Fruit fly (Drosophila melanogaster): ENCODE measurements around the gene CG6765.

The CG6765 gene

DNA sequence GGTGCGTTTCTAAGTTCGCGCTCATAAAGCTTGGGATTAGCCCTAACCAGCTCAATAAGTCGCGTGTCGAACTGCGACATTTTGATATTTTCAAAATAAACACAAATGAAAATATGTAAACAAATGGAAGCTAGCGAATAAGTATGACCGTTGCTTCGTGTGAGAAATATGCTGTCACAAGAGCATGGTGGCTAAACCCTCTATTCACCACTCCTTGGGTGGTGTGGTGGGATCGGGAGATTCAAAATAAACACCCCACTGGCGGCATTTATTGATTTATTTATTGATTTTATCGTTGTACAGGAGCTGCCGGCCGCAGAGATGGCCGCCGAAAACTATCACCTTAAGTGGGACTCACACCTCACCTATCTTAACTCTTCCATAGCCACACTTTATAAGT lies 2.2 kb downstream of the CG6765 start, which contains the start of gene CG6683 (continued):
- TF ChIP-seq ara (GFP tag; IDR thresholded peaks at IDR 0.05) (no peak), CoRest (tag; optimal IDR thresholded peaks at IDR 0.05) (no peak), CG14965 (GFP tag; optimal IDR thresholded peaks at IDR 0.05; ENCODE audit: borderline replicate concordance) (no peak), CG42726 (GFP tag; IDR thresholded peaks at IDR 0.05; ENCODE audit: partially characterized antibody) (no peak), CG9932 (GFP tag; IDR thresholded peaks at IDR 0.05) (no peak), gfzf (GFP tag; optimal IDR thresholded peaks at IDR 0.05) (peak; percentile 76), CG43689 (GFP tag; IDR thresholded peaks at IDR 0.05) (no peak), al (GFP tag; IDR thresholded peaks at IDR 0.05) (no peak), klu (GFP tag; IDR thresholded peaks at IDR 0.05) (no peak), usp (GFP tag; optimal IDR thresholded peaks at IDR 0.05) (no peak), D19B (GFP tag; optimal IDR thresholded peaks at IDR 0.05) (no peak), CG18599 (GFP tag; optimal IDR thresholded peaks at IDR 0.05) (no peak), Camta (GFP tag; optimal IDR thresholded peaks at IDR 0.05) (no peak), CG4854 (GFP tag; optimal IDR thresholded peaks at IDR 0.05) (no peak), CG9797 (GFP tag; optimal IDR thresholded peaks at IDR 0.05) (peak; percentile 66), Taf1 (GFP tag; IDR thresholded peaks at IDR 0.05) (no peak), CG13424 (tag; optimal IDR thresholded peaks at IDR 0.05) (no peak), cato (GFP tag; optimal IDR thresholded peaks at IDR 0.05; ENCODE audit: borderline replicate concordance) (no peak), grau (tag; optimal IDR thresholded peaks at IDR 0.05) (no peak), mirr (GFP tag; optimal IDR thresholded peaks at IDR 0.05) (no peak), CkIIα-i1 (GFP tag; IDR thresholded peaks at IDR 0.05) (no peak), ash1 (GFP tag; optimal IDR thresholded peaks at IDR 0.05) (no peak), MBD-R2 (GFP tag; IDR thresholded peaks at IDR 0.05) (peak; percentile 45; the same call in 1 of the 2 replicates), CG4328 (GFP tag; optimal IDR thresholded peaks at IDR 0.05) (no peak)

DNA sequence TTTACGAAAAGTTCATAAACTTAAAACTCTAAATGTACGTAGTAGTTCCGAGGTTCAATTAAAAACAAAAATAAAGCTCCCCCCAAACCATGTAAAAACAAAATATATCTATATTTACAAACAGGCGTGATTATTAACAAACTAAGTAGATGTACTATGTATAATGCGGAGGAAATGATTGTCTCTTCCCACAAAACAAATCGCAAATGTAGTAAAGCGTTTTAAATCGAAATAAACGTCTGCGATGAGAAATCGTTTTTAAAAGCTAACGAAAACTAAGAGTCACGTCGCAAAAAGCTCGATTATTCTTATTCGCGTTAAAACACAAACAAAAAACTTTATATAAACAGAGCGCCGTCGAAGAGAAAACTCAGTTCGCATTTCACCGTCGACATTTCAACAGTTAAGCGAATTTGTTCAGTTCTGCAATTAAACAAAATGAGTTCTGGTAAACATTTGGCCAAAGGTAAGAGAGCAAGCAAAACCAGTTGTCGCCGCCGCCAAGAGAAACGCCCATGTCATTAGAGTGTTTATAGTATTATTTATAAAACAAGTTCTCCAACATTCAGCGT lies 6.0 kb downstream of the CG6765 start, which contains the start of gene GstO3:
GstO3 (plus strand) TSS at position 370 of the 572 bp plus-strand sequence.
- TF ChIP-seq CG1603 (tag; optimal IDR thresholded peaks at IDR 0.05) (no peak), CG15479 (GFP tag; optimal IDR thresholded peaks at IDR 0.05) (no peak), CG3163 (GFP tag; optimal IDR thresholded peaks at IDR 0.05) (peak; percentile 93), B-H2 (GFP tag; optimal IDR thresholded peaks at IDR 0.05) (no peak), CG13287 (GFP tag; IDR thresholded peaks at IDR 0.05; ENCODE audit: partially characterized antibody) (peak; percentile 58), CG4424 (GFP tag; optimal IDR thresholded peaks at IDR 0.05) (no peak), CG7271 (tag; optimal IDR thresholded peaks at IDR 0.05) (no peak), CG15514 (GFP tag; optimal IDR thresholded peaks at IDR 0.05) (peak; percentile 52), lab (GFP tag; optimal IDR thresholded peaks at IDR 0.05) (peak; percentile 34), CG17328 (GFP tag; IDR thresholded peaks at IDR 0.05) (no peak), corto (GFP tag; optimal IDR thresholded peaks at IDR 0.05) (peak; percentile 32), bsh (GFP tag; optimal IDR thresholded peaks at IDR 0.05) (peak in 1 of 2 experiments; percentile 38), chinmo (GFP tag; IDR thresholded peaks at IDR 0.05; ENCODE audit: partially characterized antibody) (peak; percentile 71; the same call in 1 of the 4 replicates), Dref (GFP tag; IDR thresholded peaks at IDR 0.05) (no peak), kah (GFP tag; optimal IDR thresholded peaks at IDR 0.05) (no peak), CG3726 (GFP tag; IDR thresholded peaks at IDR 0.05) (no peak), Gug (GFP tag; IDR thresholded peaks at IDR 0.05) (no peak), CG6254 (GFP tag; optimal IDR thresholded peaks at IDR 0.05) (no peak), CG6689 (GFP tag; IDR thresholded peaks at IDR 0.05) (no peak), shn (GFP tag; optimal IDR thresholded peaks at IDR 0.05) (no peak), Fer2 (tag; optimal IDR thresholded peaks at IDR 0.05) (no peak), mld (GFP tag; IDR thresholded peaks at IDR 0.05; ENCODE audit: partially characterized antibody) (no peak), CG4282 (GFP tag; optimal IDR thresholded peaks at IDR 0.05) (no peak), Trl (optimal IDR thresholded peaks at IDR 0.05) (peak in 1 of 2 experiments; percentile 85), Trl (GFP tag; optimal IDR thresholded peaks at IDR 0.05) (no peak), gro (GFP tag; optimal IDR thresholded peaks at IDR 0.05) (peak; percentile 3), CG6272 (GFP tag; IDR thresholded peaks at IDR 0.05) (no peak)

All from whole organism, embryonic.